Worm (Caenorhabditis elegans): ENCODE results near the gene Y49F6B.13.

DNA sequence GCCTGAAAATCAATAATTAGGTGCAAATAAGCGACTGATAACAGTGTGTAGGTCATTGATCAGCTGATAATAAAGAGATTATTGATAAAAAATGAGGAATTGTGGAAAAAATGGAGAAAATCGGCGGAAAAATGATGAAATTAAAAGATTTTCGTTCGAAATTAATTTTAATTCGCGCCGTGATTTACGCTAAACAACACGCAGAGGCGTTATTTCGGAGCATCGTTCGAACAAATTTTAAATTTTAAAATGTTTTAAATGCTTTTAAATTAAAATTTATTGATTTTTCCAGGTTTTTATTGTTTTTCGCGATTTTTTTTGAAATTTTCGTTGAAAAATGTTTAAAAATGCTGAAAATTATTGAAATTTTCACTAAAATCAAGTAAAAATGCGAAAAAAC lies 27.9 kb upstream of the Y49F6B.13 start, which contains the start of gene Y49F6B.9:
- TF ChIP-seq snpc-4 (tag; optimal IDR thresholded peaks at IDR 0.05): no peak
- TF ChIP-seq ceh-82 (tag; optimal IDR thresholded peaks at IDR 0.05): no peak
- no peak for TF ChIP-seq nhr-77 (tag; optimal IDR thresholded peaks at IDR 0.05)
- TF ChIP-seq unc-62 (GFP tag; optimal IDR thresholded peaks at IDR 0.05): no peak
- TF ChIP-seq aly-2 (tag; optimal IDR thresholded peaks at IDR 0.05): no peak
- TF ChIP-seq peb-1 (tag; optimal IDR thresholded peaks at IDR 0.05): no peak
- TF ChIP-seq zag-1 (tag; optimal IDR thresholded peaks at IDR 0.05): no peak
- no peak for TF ChIP-seq ZK546.5 (tag; optimal IDR thresholded peaks at IDR 0.05)
- no peak for TF ChIP-seq unc-39 (tag; optimal IDR thresholded peaks at IDR 0.05)
- no peak for TF ChIP-seq blmp-1 (tag; optimal IDR thresholded peaks at IDR 0.05; ENCODE audit: insufficient read depth)

Measured in whole organism, L2 larva.